Fruit fly (Drosophila melanogaster): ENCODE results near the gene z.

Gene z

DNA sequence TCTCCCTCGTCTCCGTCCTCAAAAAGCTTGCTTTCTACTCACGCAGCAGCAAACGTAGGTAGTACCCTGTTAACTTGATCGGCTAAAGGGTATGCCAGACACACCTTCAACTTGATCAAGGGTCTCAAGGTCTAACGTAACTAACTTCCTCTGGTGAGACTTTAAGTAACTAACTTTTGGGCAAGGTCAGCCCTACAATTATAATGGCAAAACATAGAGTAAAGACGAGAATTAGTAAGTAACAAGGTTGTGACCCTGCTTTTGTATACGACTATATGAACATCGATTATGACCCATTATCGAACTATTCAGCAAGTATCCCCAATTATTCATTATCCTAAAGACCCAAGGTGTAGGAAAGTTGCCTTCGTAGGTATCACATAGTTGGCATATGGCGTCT is 16.6 kb downstream of the z start:
- TF ChIP-seq CG31627 (GFP tag; optimal IDR thresholded peaks at IDR 0.05), result no peak
- TF ChIP-seq CG8319 (GFP tag; optimal IDR thresholded peaks at IDR 0.05), result no peak
- TF ChIP-seq CG10669 (GFP tag; optimal IDR thresholded peaks at IDR 0.05), result no peak
- 0 out of 2 replicates have a peak, but pooled peaks have one; percentile 13 for TF ChIP-seq CG15336 (GFP tag; IDR thresholded peaks at IDR 0.05)
- TF ChIP-seq Lpt (GFP tag; optimal IDR thresholded peaks at IDR 0.05), result peak; percentile 28
- no peak for TF ChIP-seq Blimp-1 (GFP tag; optimal IDR thresholded peaks at IDR 0.05)
- peak; percentile 5 for TF ChIP-seq CG6276 (GFP tag; optimal IDR thresholded peaks at IDR 0.05)
- TF ChIP-seq Gug (GFP tag; IDR thresholded peaks at IDR 0.05), result no peak
- TF ChIP-seq CG8119 (GFP tag; IDR thresholded peaks at IDR 0.05), result no peak
- no peak for TF ChIP-seq Hr4 (GFP tag; optimal IDR thresholded peaks at IDR 0.05)
- TF ChIP-seq Hr39 (GFP tag; optimal IDR thresholded peaks at IDR 0.05), result no peak
- TF ChIP-seq achi (GFP tag; optimal IDR thresholded peaks at IDR 0.05), result no peak
- no peak for TF ChIP-seq dsx (GFP tag; optimal IDR thresholded peaks at IDR 0.05; ENCODE audit: poor library complexity, severe bottlenecking)
- no peak for TF ChIP-seq CG3919 (GFP tag; optimal IDR thresholded peaks at IDR 0.05)
- no peak for TF ChIP-seq Met (GFP tag; optimal IDR thresholded peaks at IDR 0.05)
- no peak for TF ChIP-seq fd85E (GFP tag; optimal IDR thresholded peaks at IDR 0.05)
- TF ChIP-seq Hr38 (GFP tag; optimal IDR thresholded peaks at IDR 0.05), result no peak
- TF ChIP-seq Eip75B (GFP tag; optimal IDR thresholded peaks at IDR 0.05), result no peak
- no peak for TF ChIP-seq spab (GFP tag; optimal IDR thresholded peaks at IDR 0.05)
- peak; percentile 69 for TF ChIP-seq CG32006 (GFP tag; optimal IDR thresholded peaks at IDR 0.05)
- TF ChIP-seq net (GFP tag; optimal IDR thresholded peaks at IDR 0.05), result no peak
- peak; percentile 59 for TF ChIP-seq Eip78C (GFP tag)
- TF ChIP-seq Sox102F (GFP tag; optimal IDR thresholded peaks at IDR 0.05), result no peak
- no peak for TF ChIP-seq Eip93F (GFP tag; optimal IDR thresholded peaks at IDR 0.05)

DNA sequence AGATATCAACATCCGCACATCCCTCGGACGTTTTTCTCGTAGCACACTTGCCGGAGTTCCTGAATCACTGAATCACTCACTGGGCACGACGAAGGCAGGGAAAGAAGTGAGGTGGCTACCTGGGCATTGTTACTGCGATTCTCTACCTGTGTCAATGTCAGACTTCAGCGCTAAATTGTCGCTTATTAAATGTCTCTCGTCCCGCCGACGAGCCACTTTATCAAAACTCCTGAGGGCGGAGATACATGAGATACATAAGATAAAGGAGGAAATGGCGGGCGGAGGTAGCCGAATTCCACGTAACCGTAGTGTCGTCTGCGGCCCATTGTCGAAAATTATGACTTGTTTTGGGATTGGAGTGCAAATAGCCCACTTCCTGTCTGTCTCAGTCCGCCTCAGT is 18.1 kb downstream of the z start:
- TF ChIP-seq CG6792 (GFP tag; optimal IDR thresholded peaks at IDR 0.05) (no peak), CG15336 (GFP tag; IDR thresholded peaks at IDR 0.05) (no peak), CG9139 (GFP tag; optimal IDR thresholded peaks at IDR 0.05) (no peak), lz (GFP tag; optimal IDR thresholded peaks at IDR 0.05) (no peak), CG6276 (GFP tag; optimal IDR thresholded peaks at IDR 0.05) (no peak), CG34406 (GFP tag; optimal IDR thresholded peaks at IDR 0.05) (no peak), CG11902 (GFP tag; optimal IDR thresholded peaks at IDR 0.05) (no peak), pdm3 (GFP tag; optimal IDR thresholded peaks at IDR 0.05) (no peak), eg (GFP tag; IDR thresholded peaks at IDR 0.05) (no peak)

DNA sequence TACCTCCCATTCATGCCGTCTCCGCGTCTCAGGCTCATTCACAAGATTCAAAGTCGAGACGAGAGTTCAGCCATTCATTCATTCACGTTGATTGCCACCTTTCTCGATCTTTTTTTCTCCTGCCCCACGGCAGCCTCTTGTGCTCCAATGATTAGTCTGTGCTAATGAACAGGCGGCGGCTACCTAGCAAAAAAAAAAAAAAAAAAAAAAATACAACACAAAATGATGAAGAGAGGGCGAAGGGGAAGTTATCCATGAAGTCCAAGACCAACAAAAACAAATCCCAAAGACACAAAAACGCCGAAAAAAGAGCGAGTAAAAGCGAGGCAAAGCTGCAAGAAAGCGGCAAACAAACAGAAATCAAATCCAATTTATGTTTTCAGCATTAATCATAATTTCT is 19.4 kb downstream of the z start:
- TF ChIP-seq CG3919 (GFP tag; optimal IDR thresholded peaks at IDR 0.05) (no peak), Gug (GFP tag; IDR thresholded peaks at IDR 0.05) (no peak), Lpt (GFP tag; optimal IDR thresholded peaks at IDR 0.05) (no peak), Eip78C (GFP tag) (no peak), CG6792 (GFP tag; optimal IDR thresholded peaks at IDR 0.05) (no peak), CG10669 (GFP tag; optimal IDR thresholded peaks at IDR 0.05) (no peak), Eip75B (GFP tag; optimal IDR thresholded peaks at IDR 0.05) (no peak), Ets96B (tag; optimal IDR thresholded peaks at IDR 0.05) (no peak), pdm3 (GFP tag; optimal IDR thresholded peaks at IDR 0.05) (no peak), CG11294 (GFP tag; IDR thresholded peaks at IDR 0.05) (no peak), OdsH (GFP tag; optimal IDR thresholded peaks at IDR 0.05) (no peak), Sox102F (GFP tag; optimal IDR thresholded peaks at IDR 0.05) (no peak), svp (GFP tag) (no peak), CG8319 (GFP tag; optimal IDR thresholded peaks at IDR 0.05) (no peak), topi (GFP tag; optimal IDR thresholded peaks at IDR 0.05) (no peak), CG6808 (GFP tag; optimal IDR thresholded peaks at IDR 0.05) (no peak), Sox14 (GFP tag; optimal IDR thresholded peaks at IDR 0.05) (no peak)

DNA sequence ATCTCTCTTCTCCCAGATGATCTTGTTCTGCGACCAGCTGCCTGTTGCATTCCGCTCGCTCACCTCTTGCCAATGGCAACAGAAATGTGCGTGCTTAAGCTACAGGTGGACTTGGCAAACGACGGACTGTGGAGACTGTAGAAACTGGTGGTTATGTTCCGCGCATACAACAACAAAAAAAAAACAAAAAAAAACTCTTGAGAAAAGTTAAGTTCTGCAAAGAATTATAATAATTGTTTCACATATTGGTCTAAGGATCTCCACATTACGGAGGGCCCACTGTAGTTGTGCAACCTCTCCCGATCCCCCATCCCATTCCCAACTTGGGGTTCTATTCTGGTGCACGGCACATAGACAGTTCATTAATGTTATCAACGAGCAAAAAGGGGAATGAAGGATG is 21.0 kb downstream of the z start:
- TF ChIP-seq CG6163 (GFP tag; IDR thresholded peaks at IDR 0.05), result peak; percentile 95
- peak; percentile 76 for TF ChIP-seq CG11294 (GFP tag; IDR thresholded peaks at IDR 0.05)
- peak; percentile 88 for TF ChIP-seq CG3919 (GFP tag; optimal IDR thresholded peaks at IDR 0.05)
- TF ChIP-seq fd59A (GFP tag; optimal IDR thresholded peaks at IDR 0.05), result peak; percentile 86
- peak; percentile 26 for TF ChIP-seq CG11902 (GFP tag; optimal IDR thresholded peaks at IDR 0.05)
- peak; percentile 38 for TF ChIP-seq vri (GFP tag; optimal IDR thresholded peaks at IDR 0.05)
- TF ChIP-seq Eip93F (GFP tag; optimal IDR thresholded peaks at IDR 0.05), result no peak
- peak; percentile 95 for TF ChIP-seq Eip78C (GFP tag)
- peak; percentile 50 for TF ChIP-seq CG31627 (GFP tag; optimal IDR thresholded peaks at IDR 0.05)
- peak; percentile 92 for TF ChIP-seq CG10631 (GFP tag; optimal IDR thresholded peaks at IDR 0.05)
- TF ChIP-seq achi (GFP tag; optimal IDR thresholded peaks at IDR 0.05), result peak; percentile 86
- TF ChIP-seq dsx (GFP tag; optimal IDR thresholded peaks at IDR 0.05; ENCODE audit: poor library complexity, severe bottlenecking), result peak; percentile 80
- TF ChIP-seq CG7368 (GFP tag; optimal IDR thresholded peaks at IDR 0.05), result peak; percentile 66
- TF ChIP-seq fkh (GFP tag; optimal IDR thresholded peaks at IDR 0.05), result no peak
- peak; percentile 44 for TF ChIP-seq Sox15 (GFP tag; optimal IDR thresholded peaks at IDR 0.05)
- TF ChIP-seq ss (GFP tag; optimal IDR thresholded peaks at IDR 0.05), result peak; percentile 83 to 94
- TF ChIP-seq CG16779 (tag; optimal IDR thresholded peaks at IDR 0.05), result peak; percentile 44
- TF ChIP-seq Sox102F (GFP tag; optimal IDR thresholded peaks at IDR 0.05), result peak; percentile 40
